Worm (Caenorhabditis elegans) whole organism, L1 larva: ENCODE measurements around the gene F46B6.12.

Experiments
- ama-1 ChIP-seq: fragments of 150-350 bp; optimal IDR thresholded peaks from 2 replicates; lab custom pipeline; 2014
- efl-3 ChIP-seq: fragments of 200-800 bp; sonication (Bioruptor generic); optimal IDR thresholded peaks from 2 replicates; lab custom pipeline; 2018; ENCODE audit warnings: mild to moderate bottlenecking, missing genetic modification characterization, missing compliant biosample characterization
- jun-1 ChIP-seq: fragments of 150-350 bp; optimal IDR thresholded peaks from 2 replicates; lab custom pipeline; 2014; ENCODE audit warnings: missing biosample characterization, missing genetic modification reagents, missing genetic modification characterization
- nhr-84 ChIP-seq: sonication (generic microtip); optimal IDR thresholded peaks from 2 replicates; lab custom pipeline; 2017; ENCODE audit warnings: missing biosample characterization, missing genetic modification characterization
- nhr-90 ChIP-seq: sonication (generic microtip); optimal IDR thresholded peaks from 2 replicates; lab custom pipeline; 2016; ENCODE audit warnings: mild to moderate bottlenecking, missing genetic modification characterization, missing compliant biosample characterization; ENCODE audit not compliant: poor library complexity
- skn-1 ChIP-seq: fragments of 150-350 bp; optimal IDR thresholded peaks from 2 replicates; lab custom pipeline; 2014; ENCODE audit warnings: missing biosample characterization, missing genetic modification characterization
- zag-1 ChIP-seq: fragments of 150-350 bp; optimal IDR thresholded peaks from 2 replicates; lab custom pipeline; 2014; ENCODE audit warnings: missing biosample characterization, missing genetic modification characterization
- zip-4 ChIP-seq: fragments of 200-800 bp; sonication (Bioruptor generic); optimal IDR thresholded peaks from 2 replicates; lab custom pipeline; 2018; ENCODE audit warnings: mild to moderate bottlenecking, missing genetic modification characterization, moderate library complexity, missing compliant biosample characterization
- ztf-4 ChIP-seq: fragments of 150-350 bp; optimal IDR thresholded peaks from 2 replicates; lab custom pipeline; 2014; ENCODE audit warnings: missing biosample characterization, missing genetic modification characterization

DNA sequence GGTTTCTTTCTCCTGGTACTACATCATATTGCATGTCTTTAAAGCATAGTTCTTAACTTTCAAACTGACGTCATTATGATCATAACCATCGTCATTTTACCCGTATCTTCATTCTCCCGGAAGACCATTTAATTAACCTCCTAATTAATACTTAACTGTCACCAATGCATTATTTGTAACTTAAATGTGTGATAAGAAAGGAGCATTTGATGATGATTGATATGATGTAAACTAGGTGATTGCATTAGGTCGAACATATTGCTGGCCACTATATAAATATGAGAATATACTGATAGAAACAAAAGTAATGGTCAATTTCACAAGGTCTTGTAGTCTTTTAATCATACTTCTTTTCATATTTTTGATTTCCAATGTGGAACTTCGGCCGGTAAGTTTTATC is 19.4 kb downstream of the F46B6.12 start, which contains the start of gene hrg-3:
- TF ChIP-seq nhr-90 (tag; lab: Kevin White, UChicago) (no peak), jun-1 (tag; lab: Kevin White, UChicago) (no peak), ama-1 (lab: Kevin White, UChicago) (no peak), zag-1 (tag; lab: Kevin White, UChicago) (no peak), zip-4 (no peak), efl-3 (no peak), skn-1 (tag; lab: Kevin White, UChicago) (no peak), nhr-84 (tag; lab: Kevin White, UChicago) (no peak), ztf-4 (no peak)
